Fruit fly (Drosophila melanogaster): ENCODE measurements around the gene fbp.

Gene fbp

dm6 chr2L:19768967-19769366 lies 5.0 kb upstream of the fbp start, which contains the start of gene bsh:
TSS of gene bsh (minus strand) at chr2L:19769067.
- TF ChIP-seq yki (optimal IDR thresholded peaks at IDR 0.05) (no peak), kah (GFP tag; optimal IDR thresholded peaks at IDR 0.05) (no peak), CG7357 (GFP tag; IDR thresholded peaks at IDR 0.05) (no peak), CG10321 (GFP tag; IDR thresholded peaks at IDR 0.05) (peak; percentile 46; the same call in 1 of the 2 replicates), CG9437 (GFP tag; optimal IDR thresholded peaks at IDR 0.05) (no peak), CG42726 (GFP tag; IDR thresholded peaks at IDR 0.05; ENCODE audit: partially characterized antibody) (no peak), Hr78 (GFP tag; optimal IDR thresholded peaks at IDR 0.05) (no peak), nmo (GFP tag; optimal IDR thresholded peaks at IDR 0.05) (no peak), CG34422 (GFP tag; IDR thresholded peaks at IDR 0.05) (0 out of 3 replicates have a peak, but pooled peaks have one; percentile 23), CG16815 (GFP tag; optimal IDR thresholded peaks at IDR 0.05) (no peak), dan (GFP tag; IDR thresholded peaks at IDR 0.05) (no peak), h (optimal IDR thresholded peaks at IDR 0.05) (no peak), Pdp1 (GFP tag; optimal IDR thresholded peaks at IDR 0.05) (no peak), Doc3 (GFP tag; IDR thresholded peaks at IDR 0.05; ENCODE audit: partially characterized antibody) (no peak), CG4730 (GFP tag; IDR thresholded peaks at IDR 0.05) (no peak), CG8765 (GFP tag; IDR thresholded peaks at IDR 0.05) (0 out of 2 replicates have a peak, but pooled peaks have one; percentile 27), CG4820 (GFP tag; optimal IDR thresholded peaks at IDR 0.05) (no peak), CG11696 (GFP tag; IDR thresholded peaks at IDR 0.05) (no peak), CG1832 (GFP tag; optimal IDR thresholded peaks at IDR 0.05) (peak; percentile 10), Usf (GFP tag; optimal IDR thresholded peaks at IDR 0.05) (no peak), croc (GFP tag; conservative IDR thresholded peaks at IDR 0.05) (no peak), CG3838 (GFP tag; optimal IDR thresholded peaks at IDR 0.05) (no peak), CG7928 (GFP tag; optimal IDR thresholded peaks at IDR 0.05) (no peak)

- TF ChIP-seq gro (GFP tag; optimal IDR thresholded peaks at IDR 0.05) (no peak), Nf-YC (tag; optimal IDR thresholded peaks at IDR 0.05) (peak; percentile 89), stc (GFP tag; IDR thresholded peaks at IDR 0.05) (no peak), chinmo (GFP tag; IDR thresholded peaks at IDR 0.05; ENCODE audit: partially characterized antibody) (0 out of 4 replicates have a peak, but pooled peaks have one; percentile 49), Nf-YB (GFP tag; optimal IDR thresholded peaks at IDR 0.05) (peak; percentile 83), seq (GFP tag; IDR thresholded peaks at IDR 0.05) (peak; percentile 62; the same call in 1 of the 2 replicates), Deaf1 (tag; optimal IDR thresholded peaks at IDR 0.05) (no peak), sd (tag; optimal IDR thresholded peaks at IDR 0.05) (no peak), Adf1 (GFP tag; IDR thresholded peaks at IDR 0.05) (no peak), CG12659 (GFP tag; optimal IDR thresholded peaks at IDR 0.05) (no peak), Med (GFP tag) (peak; percentile 34), CG13894 (tag; optimal IDR thresholded peaks at IDR 0.05) (no peak), CG8478 (optimal IDR thresholded peaks at IDR 0.05) (no peak), chm (GFP tag; IDR thresholded peaks at IDR 0.05) (no peak), ab (GFP tag; optimal IDR thresholded peaks at IDR 0.05) (no peak), ewg (GFP tag; optimal IDR thresholded peaks at IDR 0.05) (peak; percentile 69)
Observed at dm6 chr2L:19765406-19765805, 1.5 kb upstream of the fbp start.

dm6 chr2L:19764581-19765136 lies 723 bp upstream of the fbp start:
- TF ChIP-seq CG17912 (GFP tag; optimal IDR thresholded peaks at IDR 0.05) (no peak), dpn (GFP tag; optimal IDR thresholded peaks at IDR 0.05) (no peak), Awh (GFP tag; IDR thresholded peaks at IDR 0.05) (no peak), CG3065 (GFP tag; optimal IDR thresholded peaks at IDR 0.05) (no peak), Ets65A (GFP tag) (no peak), ems (GFP tag; optimal IDR thresholded peaks at IDR 0.05) (no peak), CG7963 (GFP tag; IDR thresholded peaks at IDR 0.05; ENCODE audit: partially characterized antibody) (no peak), CG31365 (tag; optimal IDR thresholded peaks at IDR 0.05) (no peak), so (GFP tag; IDR thresholded peaks at IDR 0.05) (no peak), CG3163 (GFP tag; optimal IDR thresholded peaks at IDR 0.05) (peak; percentile 91), sima (GFP tag; optimal IDR thresholded peaks at IDR 0.05) (no peak), Adf1 (GFP tag; IDR thresholded peaks at IDR 0.05) (no peak), phol (tag; optimal IDR thresholded peaks at IDR 0.05) (no peak), CG10543 (GFP tag; optimal IDR thresholded peaks at IDR 0.05) (no peak)
